Worm (Caenorhabditis elegans) whole organism, L3 larva: ENCODE data around the gene srd-65.

Experiments
- R02D3.7 ChIP-seq: fragments of 150-350 bp; optimal IDR thresholded peaks from 2 replicates; lab custom pipeline; 2014; ENCODE audit warnings: missing biosample characterization, missing genetic modification characterization
- ZK546.5 ChIP-seq: sonication (generic microtip); optimal IDR thresholded peaks from 2 replicates; lab custom pipeline; 2017; ENCODE audit warnings: missing biosample characterization, missing genetic modification characterization
- ama-1 ChIP-seq: fragments of 150-350 bp; optimal IDR thresholded peaks from 2 replicates; lab custom pipeline; 2018
- ceh-82 ChIP-seq: fragments of 150-350 bp; optimal IDR thresholded peaks from 2 replicates; lab custom pipeline; 2014; ENCODE audit warnings: missing biosample characterization, missing genetic modification characterization
- ceh-9 ChIP-seq: sonication (generic microtip); optimal IDR thresholded peaks from 2 replicates; lab custom pipeline; 2018; ENCODE audit warnings: missing biosample characterization, missing genetic modification characterization
- egl-27 ChIP-seq: sonication (generic microtip); optimal IDR thresholded peaks from 4 replicates; lab custom pipeline; 2017; ENCODE audit warnings: missing biosample characterization, missing genetic modification reagents, missing genetic modification characterization
- egl-5 ChIP-seq: fragments of 150-350 bp; optimal IDR thresholded peaks from 2 replicates; lab custom pipeline; 2017; ENCODE audit warnings: missing biosample characterization, missing genetic modification reagents, missing genetic modification characterization, inconsistent platforms
- elt-1 ChIP-seq: fragments of 150-350 bp; optimal IDR thresholded peaks from 2 replicates; lab custom pipeline; 2014; ENCODE audit warnings: missing biosample characterization, missing genetic modification characterization
- elt-2 ChIP-seq: sonication (generic microtip); optimal IDR thresholded peaks from 2 replicates; lab custom pipeline; 2016; ENCODE audit warnings: missing genetic modification reagents, mild to moderate bottlenecking, missing genetic modification characterization, missing compliant biosample characterization
- eor-1 ChIP-seq, 2 experiments: fragments of 150-350 bp; optimal IDR thresholded peaks; 2 replicates each; lab custom pipeline; 2014 to 2018; ENCODE audit warnings: missing biosample characterization in 2 of 2, missing genetic modification characterization in 2 of 2
- fkh-2 ChIP-seq: fragments of 150-350 bp; optimal IDR thresholded peaks from 2 replicates; lab custom pipeline; 2014; ENCODE audit warnings: missing biosample characterization, missing genetic modification reagents, missing genetic modification characterization
- hmg-11 ChIP-seq: sonication (generic microtip); optimal IDR thresholded peaks from 2 replicates; lab custom pipeline; 2016; ENCODE audit warnings: missing genetic modification characterization, missing compliant biosample characterization
- jun-1 ChIP-seq: fragments of 150-350 bp; optimal IDR thresholded peaks from 2 replicates; lab custom pipeline; 2014; ENCODE audit warnings: missing biosample characterization, missing genetic modification reagents, missing genetic modification characterization
- lin-15B ChIP-seq: fragments of 150-350 bp; optimal IDR thresholded peaks from 2 replicates; lab custom pipeline; 2014; ENCODE audit warnings: missing biosample characterization, missing genetic modification characterization
- lin-39 ChIP-seq: fragments of 150-350 bp; optimal IDR thresholded peaks from 2 replicates; lab custom pipeline; 2018; ENCODE audit warnings: missing biosample characterization, missing genetic modification reagents, missing genetic modification characterization
- mml-1 ChIP-seq: fragments of 150-350 bp; sonication (generic microtip); optimal IDR thresholded peaks from 3 replicates; lab custom pipeline; 2014; ENCODE audit warnings: missing biosample characterization, missing genetic modification characterization
- nfya-1 ChIP-seq: sonication (generic microtip); optimal IDR thresholded peaks from 2 replicates; lab custom pipeline; 2017; ENCODE audit warnings: missing genetic modification characterization, mild to moderate bottlenecking, missing compliant biosample characterization, antibody characterized with exemption, moderate library complexity; ENCODE audit not compliant: insufficient read depth
- nhr-11 ChIP-seq: fragments of 150-350 bp; optimal IDR thresholded peaks from 2 replicates; lab custom pipeline; 2014; ENCODE audit warnings: missing biosample characterization, missing genetic modification characterization
- nhr-23 ChIP-seq: fragments of 150-350 bp; optimal IDR thresholded peaks from 2 replicates; lab custom pipeline; 2014; ENCODE audit warnings: missing biosample characterization, missing genetic modification reagents, missing genetic modification characterization
- nhr-237 ChIP-seq: fragments of 150-350 bp; optimal IDR thresholded peaks from 2 replicates; lab custom pipeline; 2014; ENCODE audit warnings: missing biosample characterization, missing genetic modification characterization
- nhr-25 ChIP-seq: sonication (generic microtip); optimal IDR thresholded peaks from 2 replicates; lab custom pipeline; 2017; ENCODE audit warnings: missing biosample characterization, missing genetic modification characterization
- nhr-28 ChIP-seq: fragments of 150-350 bp; optimal IDR thresholded peaks from 2 replicates; lab custom pipeline; 2014; ENCODE audit warnings: missing biosample characterization, missing genetic modification characterization
- nhr-43 ChIP-seq: sonication (generic microtip); optimal IDR thresholded peaks from 2 replicates; lab custom pipeline; 2016; ENCODE audit warnings: mild to moderate bottlenecking, missing genetic modification characterization, missing compliant biosample characterization; ENCODE audit not compliant: poor library complexity, severe bottlenecking
- nhr-76 ChIP-seq: fragments of 150-350 bp; sonication (generic microtip); optimal IDR thresholded peaks from 5 replicates; lab custom pipeline; 2014; ENCODE audit warnings: missing biosample characterization, missing genetic modification characterization
- nhr-77 ChIP-seq: fragments of 150-350 bp; optimal IDR thresholded peaks from 2 replicates; lab custom pipeline; 2014; ENCODE audit warnings: missing biosample characterization, missing genetic modification characterization
- pha-4 ChIP-seq: fragments of 150-350 bp; optimal IDR thresholded peaks from 2 replicates; lab custom pipeline; 2014; ENCODE audit warnings: missing biosample characterization, missing genetic modification reagents, missing genetic modification characterization
- pqm-1 ChIP-seq: fragments of 150-350 bp; optimal IDR thresholded peaks from 2 replicates; lab custom pipeline; 2017; ENCODE audit warnings: missing biosample characterization, missing genetic modification characterization, inconsistent platforms
- tbx-2 ChIP-seq: sonication (generic microtip); optimal IDR thresholded peaks from 2 replicates; lab custom pipeline; 2016; ENCODE audit warnings: mild to moderate bottlenecking, missing genetic modification characterization, missing compliant biosample characterization
- unc-39 ChIP-seq: sonication (generic microtip); optimal IDR thresholded peaks from 4 replicates; lab custom pipeline; 2017; ENCODE audit warnings: missing biosample characterization, missing genetic modification characterization
- unc-62 ChIP-seq: fragments of 150-350 bp; sonication (generic microtip); optimal IDR thresholded peaks from 4 replicates; lab custom pipeline; 2014; ENCODE audit warnings: missing biosample characterization, missing genetic modification reagents, missing genetic modification characterization
- zag-1 ChIP-seq: fragments of 150-350 bp; optimal IDR thresholded peaks from 2 replicates; lab custom pipeline; 2014; ENCODE audit warnings: missing biosample characterization, missing genetic modification characterization
- ztf-11 ChIP-seq: fragments of 150-350 bp; optimal IDR thresholded peaks from 2 replicates; lab custom pipeline; 2014; ENCODE audit warnings: missing biosample characterization, missing genetic modification characterization
- ztf-4 ChIP-seq: fragments of 150-350 bp; optimal IDR thresholded peaks from 2 replicates; lab custom pipeline; 2014; ENCODE audit warnings: missing biosample characterization, missing genetic modification characterization

Gene srd-65

ce11 chrIII:2253027-2253499, 29.2 kb upstream of the srd-65 start, which contains the start of gene fbxa-73:
fbxa-73 (plus strand) TSS chrIII:2253449.
- TF ChIP-seq R02D3.7 (tag; lab: Kevin White, UChicago): no peak
- peak; percentile 69 for TF ChIP-seq elt-2 (tag; lab: Kevin White, UChicago)
- peak; percentile 35 for TF ChIP-seq pqm-1 (tag; lab: Kevin White, UChicago)

ce11 chrIII:2251348-2251747, 27.5 kb upstream of the srd-65 start, which contains the start of gene fbxa-7:
fbxa-7 (minus strand) TSS chrIII:2251448.
- no peak for TF ChIP-seq ZK546.5 (tag; lab: Kevin White, UChicago)
- TF ChIP-seq unc-62: no peak
- no peak for TF ChIP-seq jun-1 (tag; lab: Kevin White, UChicago)
- no peak for TF ChIP-seq nhr-237 (tag; lab: Kevin White, UChicago)
- TF ChIP-seq egl-27 (tag; lab: Kevin White, UChicago): no peak
- TF ChIP-seq egl-5 (tag; lab: Kevin White, UChicago): no peak
- TF ChIP-seq pqm-1 (tag; lab: Kevin White, UChicago): no peak
- no peak for TF ChIP-seq fkh-2 (tag; lab: Kevin White, UChicago)
- no peak for TF ChIP-seq nhr-11 (tag; lab: Kevin White, UChicago)
- no peak for TF ChIP-seq ztf-11 (tag; lab: Kevin White, UChicago)
- no peak for TF ChIP-seq lin-15B
- TF ChIP-seq elt-1 (tag; lab: Kevin White, UChicago): no peak
- TF ChIP-seq nfya-1 (tag; lab: Kevin White, UChicago): no peak

ce11 chrIII:2245727-2246126, 21.9 kb upstream of the srd-65 start, which contains the start of gene srd-67:
srd-67 (minus strand) TSS chrIII:2245827.
- TF ChIP-seq pha-4 (tag; lab: Kevin White, UChicago): no peak
- TF ChIP-seq ceh-82 (tag; lab: Kevin White, UChicago): no peak
- no peak for TF ChIP-seq nhr-25 (tag; lab: Kevin White, UChicago)
- no peak for TF ChIP-seq ama-1 (lab: Kevin White, UChicago)
- TF ChIP-seq elt-2 (tag; lab: Kevin White, UChicago): no peak
- TF ChIP-seq hmg-11 (tag; lab: Kevin White, UChicago): no peak
- TF ChIP-seq fkh-2 (tag; lab: Kevin White, UChicago): no peak
- TF ChIP-seq jun-1 (tag; lab: Kevin White, UChicago): no peak
- no peak for TF ChIP-seq R02D3.7 (tag; lab: Kevin White, UChicago)

- TF ChIP-seq zag-1: no peak
- TF ChIP-seq eor-1 (tag; optimal IDR thresholded peaks at IDR 0.05; lab: Kevin White, UChicago): no peak
- TF ChIP-seq pha-4 (tag; lab: Kevin White, UChicago): no peak
- no peak for TF ChIP-seq nhr-11 (tag; lab: Kevin White, UChicago)
- no peak for TF ChIP-seq lin-15B
- no peak for TF ChIP-seq mml-1 (tag; lab: Kevin White, UChicago)
- TF ChIP-seq nhr-76 (tag; lab: Kevin White, UChicago): no peak
These were observed 19.8 kb upstream of the srd-65 start for ce11 chrIII:2243617-2244016.

- no peak for TF ChIP-seq egl-5 (tag; lab: Kevin White, UChicago)
- TF ChIP-seq mml-1 (tag; lab: Kevin White, UChicago): no peak
- no peak for TF ChIP-seq nhr-23 (tag; lab: Kevin White, UChicago)
- TF ChIP-seq nhr-76 (tag; lab: Kevin White, UChicago): no peak
- no peak for TF ChIP-seq nhr-28 (tag; lab: Kevin White, UChicago)
- no peak for TF ChIP-seq lin-39
- TF ChIP-seq unc-39 (tag; lab: Kevin White, UChicago): no peak
- TF ChIP-seq ceh-82 (tag; lab: Kevin White, UChicago): no peak
- TF ChIP-seq hmg-11 (tag; lab: Kevin White, UChicago): no peak
- TF ChIP-seq nhr-77 (tag; lab: Kevin White, UChicago): no peak
- no peak for TF ChIP-seq ztf-4
- TF ChIP-seq nhr-43: no peak
- TF ChIP-seq ceh-9: no peak
- no peak for TF ChIP-seq tbx-2
- no peak for TF ChIP-seq nhr-11 (tag; lab: Kevin White, UChicago)
These were observed 16.6 kb upstream of the srd-65 start, which contains the start of gene srz-56 for ce11 chrIII:2240471-2240870. srz-56 (plus strand) TSS chrIII:2240771.
